Worm (Caenorhabditis elegans) whole organism, L4/young adult: ENCODE results near the gene C01G6.3.

Experiments used
- W03F9.2 ChIP-seq: fragments of 150-350 bp; optimal IDR thresholded peaks from 2 replicates; lab custom pipeline; 2014; ENCODE audit warnings: missing biosample characterization, missing genetic modification characterization
- dao-5 ChIP-seq: sonication (generic microtip); optimal IDR thresholded peaks from 2 replicates; lab custom pipeline; 2016; ENCODE audit warnings: missing genotype, missing genetic modification characterization, moderate library complexity, missing compliant biosample characterization
- him-1 ChIP-seq: sonication (generic microtip); optimal IDR thresholded peaks from 2 replicates; lab custom pipeline; 2016; ENCODE audit warnings: missing genotype, missing genetic modification reagents, missing genetic modification characterization, missing compliant biosample characterization

DNA sequence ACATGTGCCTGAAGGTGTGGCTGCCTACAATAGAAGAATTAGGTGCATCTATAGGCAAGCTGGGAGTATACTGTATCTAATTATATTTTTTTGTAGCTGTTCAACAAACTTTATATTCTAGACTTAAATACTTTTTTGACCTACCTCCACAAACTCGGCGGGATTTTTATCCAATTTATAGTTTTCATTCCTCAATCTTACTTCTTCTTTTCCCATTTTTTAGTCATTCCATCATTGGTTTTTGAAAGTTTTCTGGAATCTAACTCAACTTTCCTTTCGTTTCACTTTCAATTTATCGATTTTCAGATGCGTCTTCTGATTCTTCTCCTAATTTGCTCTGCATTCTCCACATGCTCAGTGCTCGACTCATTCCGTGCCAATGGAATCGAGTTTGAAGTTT, at the start of gene C01G6.3:
- TF ChIP-seq W03F9.2 (tag; lab: Kevin White, UChicago) = no peak
- TF ChIP-seq dao-5 = no peak
- TF ChIP-seq him-1 (tag; lab: Kevin White, UChicago) = no peak
